Fruit fly (Drosophila melanogaster) whole organism, embryonic: ENCODE data around the gene CG42449.
A peak's percentile ranks its signal among the peaks of the same experiment; 100 is the strongest.

Experiments used
- Antp ChIP-seq: fragments of 200-800 bp; sonication (Bioruptor generic); optimal IDR thresholded peaks from 3 replicates; lab custom pipeline; 2016; ENCODE audit warnings: missing biosample characterization, missing genetic modification characterization
- Atf-2 ChIP-seq: fragments of 200-800 bp; sonication (Bioruptor generic); optimal IDR thresholded peaks from 2 replicates; lab custom pipeline; 2016; ENCODE audit warnings: missing biosample characterization, missing genetic modification characterization
- Atf6 ChIP-seq: fragments of 200-800 bp; sonication (Bioruptor generic); IDR thresholded peaks from 2 replicates; pipeline ENCODE4 v1.3.6; 2022; ENCODE audit warnings: missing biosample characterization, missing genetic modification characterization
- B-H2 ChIP-seq: fragments of 200-800 bp; sonication (Bioruptor generic); optimal IDR thresholded peaks from 2 replicates; lab custom pipeline; 2018; ENCODE audit warnings: missing biosample characterization, mild to moderate bottlenecking, missing genetic modification characterization
- Bdp1 ChIP-seq: fragments of 200-800 bp; sonication (Bioruptor generic); optimal IDR thresholded peaks from 3 replicates; lab custom pipeline; 2016; ENCODE audit warnings: missing biosample characterization, missing genetic modification characterization
- CG11456 ChIP-seq: fragments of 200-800 bp; sonication (Bioruptor generic); IDR thresholded peaks from 3 replicates; pipeline ENCODE4 v1.3.6; 2022; ENCODE audit warnings: missing biosample characterization, missing genetic modification characterization
- CG11695 ChIP-seq: fragments of 200-800 bp; sonication (Bioruptor generic); IDR thresholded peaks from 3 replicates; pipeline ENCODE4 v1.3.6; 2022; ENCODE audit warnings: missing biosample characterization, missing genetic modification characterization
- CG12071 ChIP-seq: fragments of 200-800 bp; sonication (Bioruptor generic); optimal IDR thresholded peaks from 3 replicates; lab custom pipeline; 2018; ENCODE audit warnings: missing biosample characterization, mild to moderate bottlenecking, missing genetic modification characterization
- CG12155 ChIP-seq: fragments of 200-800 bp; sonication (Bioruptor generic); optimal IDR thresholded peaks from 3 replicates; lab custom pipeline; 2016; ENCODE audit warnings: missing biosample characterization, missing genetic modification characterization
- CG12769 ChIP-seq: fragments of 200-800 bp; sonication (Bioruptor generic); optimal IDR thresholded peaks from 2 replicates; lab custom pipeline; 2019; ENCODE audit warnings: missing biosample characterization, mild to moderate bottlenecking, missing genetic modification characterization, moderate library complexity
- CG15696 ChIP-seq: fragments of 200-800 bp; sonication (Bioruptor generic); optimal IDR thresholded peaks from 2 replicates; lab custom pipeline; 2019; ENCODE audit warnings: missing biosample characterization, mild to moderate bottlenecking, missing genetic modification characterization, moderate library complexity
- CG17612 ChIP-seq: fragments of 200-800 bp; sonication (Bioruptor generic); IDR thresholded peaks from 2 replicates; pipeline ENCODE4 v1.3.6; 2022; ENCODE audit warnings: missing biosample characterization, missing genetic modification characterization
- CG1832 ChIP-seq: fragments of 200-800 bp; sonication (Bioruptor generic); optimal IDR thresholded peaks from 2 replicates; lab custom pipeline; 2017; ENCODE audit warnings: missing biosample characterization, mild to moderate bottlenecking, missing genetic modification characterization, inconsistent platforms
- CG18599 ChIP-seq: fragments of 200-800 bp; sonication (Bioruptor generic); optimal IDR thresholded peaks from 3 replicates; lab custom pipeline; 2017; ENCODE audit warnings: missing biosample characterization, missing genetic modification characterization, mild to moderate bottlenecking, moderate library complexity, missing genetic modification reagents
- CG2129 ChIP-seq: fragments of 200-800 bp; sonication (Bioruptor generic); IDR thresholded peaks from 2 replicates; pipeline ENCODE4 v1.3.6; 2022; ENCODE audit warnings: missing biosample characterization, missing genetic modification characterization; ENCODE audit not compliant: partially characterized antibody
- CG32532 ChIP-seq: fragments of 200-800 bp; sonication (Bioruptor generic); IDR thresholded peaks from 2 replicates; pipeline ENCODE4 v1.3.6; 2022; ENCODE audit warnings: missing biosample characterization, missing genetic modification characterization
- CG32772 ChIP-seq: fragments of 200-800 bp; sonication (Bioruptor generic); IDR thresholded peaks from 2 replicates; pipeline ENCODE4 v1.3.6; 2022; ENCODE audit warnings: missing biosample characterization, missing genetic modification characterization
- CG3281 ChIP-seq: fragments of 200-800 bp; sonication (Bioruptor generic); optimal IDR thresholded peaks from 3 replicates; lab custom pipeline; 2017; ENCODE audit warnings: missing biosample characterization, mild to moderate bottlenecking, missing genetic modification characterization
- CG4730 ChIP-seq: fragments of 200-800 bp; sonication (Bioruptor generic); IDR thresholded peaks from 2 replicates; pipeline ENCODE4 v1.3.6; 2022; ENCODE audit warnings: missing biosample characterization, missing genetic modification characterization
- CG7786 ChIP-seq: fragments of 200-800 bp; sonication (Bioruptor generic); optimal IDR thresholded peaks from 2 replicates; lab custom pipeline; 2016; ENCODE audit warnings: missing biosample characterization, missing genetic modification characterization
- CG7963 ChIP-seq: fragments of 200-800 bp; sonication (Bioruptor generic); IDR thresholded peaks from 3 replicates; pipeline ENCODE4 v1.3.6; 2022; ENCODE audit warnings: missing biosample characterization, missing genetic modification characterization; ENCODE audit not compliant: partially characterized antibody
- H15 ChIP-seq: fragments of 200-800 bp; sonication (Bioruptor generic); IDR thresholded peaks from 3 replicates; pipeline ENCODE4 v1.3.6; 2022; ENCODE audit warnings: missing biosample characterization, missing genetic modification characterization
- Hr78 ChIP-seq, 2 experiments: fragments of 200-800 bp in 1 of 2; fragments of >200 bp in 1 of 2; sonication (Bioruptor generic) in 1 of 2; optimal IDR thresholded peaks; 2 replicates each; lab custom pipeline; 2017 to 2019; ENCODE audit warnings: missing biosample characterization in 2 of 2, missing genetic modification characterization in 2 of 2, mild to moderate bottlenecking in 1 of 2, moderate library complexity in 1 of 2
- Opbp ChIP-seq: fragments of 200-800 bp; sonication (Bioruptor generic); IDR thresholded peaks from 3 replicates; pipeline ENCODE4 v1.3.6; 2022; ENCODE audit warnings: missing biosample characterization, missing genetic modification characterization; ENCODE audit not compliant: partially characterized antibody
- Rfx ChIP-seq: fragments of 200-800 bp; sonication (Bioruptor generic); IDR thresholded peaks from 2 replicates; pipeline ENCODE4 v1.3.6; 2022; ENCODE audit warnings: missing biosample characterization, missing genetic modification characterization
- Side ChIP-seq: fragments of 200-800 bp; sonication (Bioruptor generic); optimal IDR thresholded peaks from 2 replicates; lab custom pipeline; 2016; ENCODE audit warnings: missing biosample characterization, missing genetic modification characterization
- Vsx1 ChIP-seq: fragments of 200-800 bp; sonication (Bioruptor generic); optimal IDR thresholded peaks from 2 replicates; lab custom pipeline; 2017; ENCODE audit warnings: missing biosample characterization, mild to moderate bottlenecking, missing genetic modification characterization, missing genetic modification reagents
- crc ChIP-seq: fragments of 200-800 bp; sonication (Bioruptor generic); optimal IDR thresholded peaks from 2 replicates; lab custom pipeline; 2016; ENCODE audit warnings: missing biosample characterization, missing genetic modification characterization
- dati ChIP-seq: fragments of 200-800 bp; sonication (Bioruptor generic); IDR thresholded peaks from 2 replicates; pipeline ENCODE4 v1.3.6; 2022; ENCODE audit warnings: missing biosample characterization, missing genetic modification characterization
- fd3F ChIP-seq: fragments of 200-800 bp; sonication (Bioruptor generic); optimal IDR thresholded peaks from 2 replicates; lab custom pipeline; 2018; ENCODE audit warnings: missing biosample characterization, mild to moderate bottlenecking, missing genetic modification characterization, moderate library complexity
- gcm ChIP-seq: fragments of 200-800 bp; sonication (Bioruptor generic); optimal IDR thresholded peaks from 2 replicates; lab custom pipeline; 2019; ENCODE audit warnings: missing biosample characterization, mild to moderate bottlenecking, missing genetic modification characterization, moderate library complexity
- gem ChIP-seq: fragments of 200-800 bp; sonication (Bioruptor generic); optimal IDR thresholded peaks from 2 replicates; lab custom pipeline; 2019; ENCODE audit warnings: missing biosample characterization, mild to moderate bottlenecking, missing genetic modification characterization, moderate library complexity
- hb ChIP-seq: fragments of 200-800 bp; sonication (Bioruptor generic); IDR thresholded peaks from 3 replicates; pipeline ENCODE4 v1.3.6; 2022; ENCODE audit warnings: missing biosample characterization, missing genetic modification characterization; ENCODE audit not compliant: partially characterized antibody
- jumu ChIP-seq: fragments of 200-800 bp; sonication (Bioruptor generic); optimal IDR thresholded peaks from 3 replicates; lab custom pipeline; 2016; ENCODE audit warnings: missing biosample characterization, missing genetic modification characterization
- lola ChIP-seq, 3 experiments: fragments of >200 bp in 2 of 3; fragments of 200-800 bp in 1 of 3; sonication (Bioruptor generic) in 1 of 3; optimal IDR thresholded peaks; 2 replicates each; lab custom pipeline; 2017 to 2019; ENCODE audit warnings: missing biosample characterization in 3 of 3, missing genetic modification characterization in 3 of 3, mild to moderate bottlenecking in 1 of 3, moderate library complexity in 1 of 3
- nerfin-1 ChIP-seq: fragments of 200-800 bp; sonication (Bioruptor generic); optimal IDR thresholded peaks from 3 replicates; lab custom pipeline; 2019; ENCODE audit warnings: missing biosample characterization, mild to moderate bottlenecking, missing genetic modification characterization, moderate library complexity
- nom ChIP-seq: fragments of 200-800 bp; sonication (Bioruptor generic); optimal IDR thresholded peaks from 2 replicates; lab custom pipeline; 2017; ENCODE audit warnings: missing biosample characterization, missing genetic modification characterization, mild to moderate bottlenecking, moderate library complexity, missing genetic modification reagents
- oc ChIP-seq: fragments of 200-800 bp; sonication (Bioruptor generic); optimal IDR thresholded peaks from 2 replicates; lab custom pipeline; 2018; ENCODE audit warnings: missing biosample characterization, mild to moderate bottlenecking, missing genetic modification characterization, moderate library complexity
- org-1 ChIP-seq: fragments of 200-800 bp; sonication (Bioruptor generic); optimal IDR thresholded peaks from 2 replicates; lab custom pipeline; 2017; ENCODE audit warnings: missing biosample characterization, missing genetic modification characterization
- pan ChIP-seq, 4 experiments: fragments of >200 bp in 3 of 4; fragments of 200-800 bp in 1 of 4; sonication (Bioruptor generic) in 1 of 4; optimal IDR thresholded peaks in 3 of 4; IDR thresholded peaks in 1 of 4; 2 replicates each; pipeline versions ENCODE4 v1.3.6 to Lab custom; 2017 to 2022; ENCODE audit warnings: missing biosample characterization in 2 of 4, missing genetic modification characterization in 2 of 4, mixed read lengths in 1 of 4
- pum ChIP-seq: fragments of 200-800 bp; sonication (Bioruptor generic); optimal IDR thresholded peaks from 2 replicates; lab custom pipeline; 2016; ENCODE audit warnings: missing biosample characterization, missing genetic modification characterization
- ro ChIP-seq: fragments of 200-800 bp; sonication (Bioruptor generic); IDR thresholded peaks from 2 replicates; pipeline ENCODE4 v1.3.6; 2022; ENCODE audit warnings: missing biosample characterization, missing genetic modification characterization
- run ChIP-seq: fragments of 200-800 bp; sonication (Bioruptor generic); optimal IDR thresholded peaks from 3 replicates; lab custom pipeline; 2018; ENCODE audit warnings: missing biosample characterization, mild to moderate bottlenecking, missing genetic modification characterization
- sima ChIP-seq: fragments of 200-800 bp; sonication (Bioruptor generic); optimal IDR thresholded peaks from 2 replicates; lab custom pipeline; 2016; ENCODE audit warnings: missing biosample characterization, missing genetic modification characterization
- tap ChIP-seq: fragments of 200-800 bp; optimal IDR thresholded peaks from 3 replicates; lab custom pipeline; 2019; ENCODE audit warnings: missing biosample characterization, mild to moderate bottlenecking, missing genetic modification characterization, moderate library complexity
- ttk ChIP-seq: fragments of 200-800 bp; sonication (Bioruptor generic); IDR thresholded peaks from 2 replicates; pipeline ENCODE4 v2.1.2; 2022; ENCODE audit warnings: missing biosample characterization, missing genetic modification characterization
- unpg ChIP-seq: fragments of 200-800 bp; sonication (Bioruptor generic); optimal IDR thresholded peaks from 3 replicates; lab custom pipeline; 2018; ENCODE audit warnings: missing biosample characterization, mild to moderate bottlenecking, missing genetic modification characterization, moderate library complexity
- vvl ChIP-seq: fragments of 200-800 bp; sonication (Bioruptor generic); IDR thresholded peaks from 2 replicates; pipeline ENCODE4 v1.3.6; 2022; ENCODE audit warnings: missing biosample characterization, missing genetic modification characterization

CG42449 gene

DNA sequence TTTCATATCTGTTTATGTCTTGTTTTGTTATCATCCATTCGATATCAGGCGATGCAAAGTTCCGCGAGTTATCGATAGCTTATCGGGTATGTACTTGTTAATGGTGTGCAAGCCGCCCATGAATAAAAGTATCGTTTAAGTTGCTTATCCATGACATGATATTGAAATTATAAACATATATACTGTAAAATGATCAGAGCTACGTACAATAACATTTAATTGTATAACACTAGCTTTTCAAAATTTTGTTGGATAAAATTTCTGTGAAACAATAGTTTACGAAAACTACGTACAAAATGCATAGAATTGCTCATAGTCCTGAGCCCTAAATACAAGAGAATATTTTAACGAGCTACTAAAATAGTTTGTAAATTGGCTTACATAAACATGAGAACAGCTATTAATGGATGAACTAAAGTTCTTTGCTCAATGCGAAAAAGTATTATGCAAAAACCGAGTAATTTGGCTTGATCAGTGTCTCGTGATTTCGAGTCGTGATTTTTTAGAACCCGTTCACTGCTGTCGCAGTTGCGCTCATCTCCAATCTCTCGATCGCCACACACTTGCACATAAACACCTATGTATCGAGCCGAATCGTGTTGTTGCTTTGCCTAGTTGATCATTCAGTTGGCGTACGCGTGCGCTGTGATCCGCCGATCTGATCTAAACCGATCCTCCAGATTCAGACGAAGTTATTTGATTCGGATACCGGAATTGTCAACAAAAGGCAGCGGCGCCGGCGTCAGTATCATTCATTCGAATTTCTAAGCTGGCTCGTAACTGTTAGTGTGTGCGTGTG lies 6.6 kb downstream of the CG42449 start, which contains the start of the genes PGAP1 and cv (continued):
- no peak for TF ChIP-seq CG3281 (GFP tag; lab: Kevin White, UChicago)
- TF ChIP-seq Atf-2 (GFP tag; lab: Kevin White, UChicago), result peak; percentile 18
- no peak for TF ChIP-seq jumu
- peak; percentile 42 for TF ChIP-seq Rfx (GFP tag; lab: Robert Waterston, UW)
- no peak for TF ChIP-seq pum
- TF ChIP-seq vvl (GFP tag; lab: Robert Waterston, UW), result peak; percentile 41; the same call in 1 of the 2 replicates
- TF ChIP-seq CG2129, result peak; percentile 58
- no peak for TF ChIP-seq crc (GFP tag; lab: Kevin White, UChicago)
- peak; percentile 65 for TF ChIP-seq CG7963
- TF ChIP-seq Antp (GFP tag; lab: Kevin White, UChicago), result no peak
- no peak for TF ChIP-seq dati (GFP tag; lab: Robert Waterston, UW)
- TF ChIP-seq Atf6, result no peak
- no peak for TF ChIP-seq nom (GFP tag; lab: Kevin White, UChicago)
- no peak for TF ChIP-seq fd3F (GFP tag; lab: Kevin White, UChicago)
- peak; percentile 18 for TF ChIP-seq CG12155 (GFP tag; lab: Kevin White, UChicago)
- TF ChIP-seq unpg (GFP tag; lab: Kevin White, UChicago), result no peak
- no peak for TF ChIP-seq CG32772
- TF ChIP-seq ttk (GFP tag; lab: Robert Waterston, UW), result no peak
- TF ChIP-seq CG17612 (GFP tag; lab: Robert Waterston, UW), result no peak
- TF ChIP-seq pan (optimal IDR thresholded peaks at IDR 0.05; lab: Kevin White, UChicago), result no peak
- no peak for TF ChIP-seq pan (GFP tag; optimal IDR thresholded peaks at IDR 0.05 in 1 of 2, IDR thresholded peaks at IDR 0.05 in 1 of 2)
- TF ChIP-seq gcm, result no peak
- no peak for TF ChIP-seq CG1832 (GFP tag; lab: Kevin White, UChicago)
- TF ChIP-seq ro (GFP tag; lab: Robert Waterston, UW), result no peak
- TF ChIP-seq CG12071 (GFP tag; lab: Kevin White, UChicago), result no peak
- no peak for TF ChIP-seq oc (tag; lab: Kevin White, UChicago)
- no peak for TF ChIP-seq CG12769
- no peak for TF ChIP-seq H15 (GFP tag; lab: Robert Waterston, UW)
- no peak for TF ChIP-seq CG18599
- TF ChIP-seq CG4730 (GFP tag; lab: Robert Waterston, UW), result no peak
- no peak for TF ChIP-seq CG11695
- TF ChIP-seq run (tag; lab: Kevin White, UChicago), result no peak
- TF ChIP-seq Side (GFP tag; lab: Kevin White, UChicago), result no peak
- TF ChIP-seq CG32532 (GFP tag; lab: Robert Waterston, UW), result peak; percentile 27
- TF ChIP-seq Bdp1, result no peak
- no peak for TF ChIP-seq org-1
- TF ChIP-seq gem, result no peak
- no peak for TF ChIP-seq sima
- peak in 1 of 3 experiments; percentile 53 for TF ChIP-seq lola (GFP tag; optimal IDR thresholded peaks at IDR 0.05; lab: Kevin White, UChicago)
- TF ChIP-seq B-H2, result no peak
- no peak for TF ChIP-seq hb
- TF ChIP-seq CG11456 (GFP tag; lab: Robert Waterston, UW), result 0 out of 3 replicates have a peak, but pooled peaks have one; percentile 49
- TF ChIP-seq Hr78 (GFP tag; optimal IDR thresholded peaks at IDR 0.05; lab: Kevin White, UChicago), result no peak
- no peak for TF ChIP-seq nerfin-1
- TF ChIP-seq Opbp (GFP tag; lab: Robert Waterston, UW), result peak; percentile 78; the same call in 2 of the 3 replicates
- no peak for TF ChIP-seq CG7786 (GFP tag; lab: Kevin White, UChicago)
- no peak for TF ChIP-seq Vsx1 (GFP tag; lab: Kevin White, UChicago)
- TF ChIP-seq CG15696, result no peak
- TF ChIP-seq tap (tag; lab: Kevin White, UChicago), result no peak
